Fruit fly (Drosophila melanogaster) whole organism: ENCODE measurements around the gene Pdcd4.

Experiments used
- CG8478 ChIP-seq: fragments of >200 bp; optimal IDR thresholded peaks from 2 replicates; lab custom pipeline; 2018; ENCODE audit warnings: inconsistent platforms
- Dll ChIP-seq: fragments of >200 bp; optimal IDR thresholded peaks from 2 replicates; lab custom pipeline; 2017
- EcR ChIP-seq, 2 experiments: fragments of >200 bp; optimal IDR thresholded peaks; 2 replicates each; lab custom pipeline; 2017; ENCODE audit warnings: missing biosample characterization in 2 of 2, missing genetic modification characterization in 2 of 2, missing genetic modification reagents in 2 of 2
- pan ChIP-seq: fragments of >200 bp; optimal IDR thresholded peaks from 2 replicates; lab custom pipeline; 2017
- psq ChIP-seq: fragments of >200 bp; optimal IDR thresholded peaks from 2 replicates; lab custom pipeline; 2017
- usp ChIP-seq: fragments of >200 bp; optimal IDR thresholded peaks from 2 replicates; lab custom pipeline; 2017; ENCODE audit warnings: missing biosample characterization, missing genetic modification characterization, mixed read lengths

Pdcd4 gene

dm6 chrX:13781739-13782502, 26.7 kb upstream of the Pdcd4 start, which contains the start of the genes CtsB and amrt:
Gene CtsB, minus strand, starts transcription at chrX:13782170.
Gene amrt, plus strand, starts transcription at chrX:13782459.
- TF ChIP-seq CG8478 (no peak), pan (lab: Kevin White, UChicago) (no peak), psq (lab: Kevin White, UChicago) (no peak), usp (GFP tag; lab: Kevin White, UChicago) (no peak), Dll (lab: Kevin White, UChicago) (no peak), EcR (GFP tag; optimal IDR thresholded peaks at IDR 0.05; lab: Kevin White, UChicago) (no peak)

- TF ChIP-seq EcR (GFP tag; optimal IDR thresholded peaks at IDR 0.05; lab: Kevin White, UChicago) (no peak), Dll (lab: Kevin White, UChicago) (no peak), pan (lab: Kevin White, UChicago) (no peak), CG8478 (no peak), usp (GFP tag; lab: Kevin White, UChicago) (no peak), psq (lab: Kevin White, UChicago) (no peak)
Observed at dm6 chrX:13779696-13780095, 24.5 kb upstream of the Pdcd4 start.

dm6 chrX:13778568-13778967, 23.4 kb upstream of the Pdcd4 start:
- no peak for TF ChIP-seq psq (lab: Kevin White, UChicago)
- TF ChIP-seq Dll (lab: Kevin White, UChicago): no peak
- TF ChIP-seq usp (GFP tag; lab: Kevin White, UChicago): no peak
- TF ChIP-seq EcR (GFP tag; optimal IDR thresholded peaks at IDR 0.05; lab: Kevin White, UChicago): no peak
- TF ChIP-seq CG8478: no peak
- TF ChIP-seq pan (lab: Kevin White, UChicago): no peak

dm6 chrX:13770768-13771167, 15.6 kb upstream of the Pdcd4 start:
- TF ChIP-seq Dll (lab: Kevin White, UChicago): no peak
- TF ChIP-seq EcR (GFP tag; optimal IDR thresholded peaks at IDR 0.05; lab: Kevin White, UChicago): no peak
- TF ChIP-seq usp (GFP tag; lab: Kevin White, UChicago): no peak
- TF ChIP-seq pan (lab: Kevin White, UChicago): no peak
- no peak for TF ChIP-seq psq (lab: Kevin White, UChicago)
- no peak for TF ChIP-seq CG8478

- TF ChIP-seq CG8478 (no peak), usp (GFP tag; lab: Kevin White, UChicago) (no peak), EcR (GFP tag; optimal IDR thresholded peaks at IDR 0.05; lab: Kevin White, UChicago) (no peak), psq (lab: Kevin White, UChicago) (no peak), Dll (lab: Kevin White, UChicago) (no peak), pan (lab: Kevin White, UChicago) (no peak)
Observed at dm6 chrX:13766495-13766894, 11.3 kb upstream of the Pdcd4 start.

dm6 chrX:13765217-13765616, 10.0 kb upstream of the Pdcd4 start:
- TF ChIP-seq usp (GFP tag; lab: Kevin White, UChicago) (no peak), EcR (GFP tag; optimal IDR thresholded peaks at IDR 0.05; lab: Kevin White, UChicago) (no peak), pan (lab: Kevin White, UChicago) (no peak), CG8478 (no peak), psq (lab: Kevin White, UChicago) (no peak), Dll (lab: Kevin White, UChicago) (no peak)

- TF ChIP-seq pan (lab: Kevin White, UChicago) (no peak), usp (GFP tag; lab: Kevin White, UChicago) (no peak), Dll (lab: Kevin White, UChicago) (no peak), CG8478 (no peak), psq (lab: Kevin White, UChicago) (no peak), EcR (GFP tag; optimal IDR thresholded peaks at IDR 0.05; lab: Kevin White, UChicago) (no peak)
Observed at dm6 chrX:13764397-13765119, 9.4 kb upstream of the Pdcd4 start.

dm6 chrX:13762372-13762883, 7.2 kb upstream of the Pdcd4 start, which contains the start of gene rdgB:
Gene rdgB, plus strand, starts transcription at chrX:13762752.
- TF ChIP-seq pan (lab: Kevin White, UChicago): no peak

dm6 chrX:13761762-13762371, 6.7 kb upstream of the Pdcd4 start:
- no peak for TF ChIP-seq pan (lab: Kevin White, UChicago)
- TF ChIP-seq Dll (lab: Kevin White, UChicago): peak; percentile 3

dm6 chrX:13758989-13759549, 3.9 kb upstream of the Pdcd4 start, which contains the start of gene Yp3:
Gene Yp3, plus strand, starts transcription at chrX:13759546.
- TF ChIP-seq pan (lab: Kevin White, UChicago): no peak
- TF ChIP-seq CG8478: no peak

dm6 chrX:13756776-13757312, 1.6 kb upstream of the Pdcd4 start, which contains the start of the genes CG32625 and Rtc1:
Gene CG32625, minus strand, starts transcription at chrX:13756826.
Gene Rtc1, plus strand, starts transcription at chrX:13757179.
- TF ChIP-seq CG8478 (no peak), pan (lab: Kevin White, UChicago) (no peak), EcR (GFP tag; optimal IDR thresholded peaks at IDR 0.05; lab: Kevin White, UChicago) (no peak), Dll (lab: Kevin White, UChicago) (no peak), psq (lab: Kevin White, UChicago) (no peak), usp (GFP tag; lab: Kevin White, UChicago) (no peak)
